Worm (Caenorhabditis elegans) whole organism, L4 larva: ENCODE results near the gene C51E3.9.

Source experiments
- Y105C5A.15 ChIP-seq: fragments of 200-800 bp; sonication (Bioruptor generic); IDR thresholded peaks from 2 replicates; pipeline ENCODE4 v1.3.6; 2022; ENCODE audit warnings: missing genetic modification characterization, missing compliant biosample characterization
- Y5F2A.4 ChIP-seq: fragments of 200-800 bp; sonication (Bioruptor generic); optimal IDR thresholded peaks from 2 replicates; lab custom pipeline; 2018; ENCODE audit warnings: mild to moderate bottlenecking, missing genetic modification characterization, missing compliant biosample characterization
- Y75B8A.6 ChIP-seq: fragments of 200-800 bp; sonication (Bioruptor generic); IDR thresholded peaks from 2 replicates; pipeline ENCODE4 v1.3.6; 2022; ENCODE audit warnings: missing genetic modification reagents, missing genetic modification characterization, missing compliant biosample characterization
- daf-8 ChIP-seq: fragments of 200-800 bp; sonication (Bioruptor generic); IDR thresholded peaks from 2 replicates; pipeline ENCODE4 v1.3.6; 2022; ENCODE audit warnings: missing genetic modification characterization, missing compliant biosample characterization
- fos-1 ChIP-seq: fragments of 150-350 bp; optimal IDR thresholded peaks from 2 replicates; lab custom pipeline; 2014; ENCODE audit warnings: missing biosample characterization, missing genetic modification characterization
- lsy-2 ChIP-seq, 2 experiments: fragments of 150-350 bp in 1 of 2; sonication (generic microtip) in 1 of 2; optimal IDR thresholded peaks; 2 replicates each; lab custom pipeline; 2014 to 2017; ENCODE audit warnings: missing biosample characterization in 2 of 2, missing genetic modification characterization in 2 of 2
- mdl-1 ChIP-seq, 2 experiments: fragments of 150-350 bp in 1 of 2; sonication (generic microtip) in 1 of 2; optimal IDR thresholded peaks; 2 replicates each; lab custom pipeline; 2014 to 2017; ENCODE audit warnings: missing biosample characterization in 2 of 2, missing genetic modification characterization in 2 of 2
- nhr-48 ChIP-seq: sonication (generic microtip); optimal IDR thresholded peaks from 2 replicates; lab custom pipeline; 2016; ENCODE audit warnings: mild to moderate bottlenecking, missing genetic modification characterization, missing compliant biosample characterization
- pha-4 ChIP-seq, 2 experiments: fragments of 150-350 bp in 1 of 2; fragments of 200-800 bp in 1 of 2; sonication (Bioruptor generic) in 1 of 2; IDR thresholded peaks in 1 of 2; optimal IDR thresholded peaks in 1 of 2; 2 replicates each; pipeline versions ENCODE4 v1.3.6 to Lab custom; 2014 to 2022; ENCODE audit warnings: missing genetic modification characterization in 2 of 2, missing genetic modification reagents in 2 of 2, missing biosample characterization in 1 of 2, missing compliant biosample characterization in 1 of 2
- skn-1 ChIP-seq: fragments of 150-350 bp; optimal IDR thresholded peaks from 2 replicates; lab custom pipeline; 2014; ENCODE audit warnings: missing biosample characterization, missing genetic modification characterization
- unc-130 ChIP-seq: sonication (generic microtip); optimal IDR thresholded peaks from 2 replicates; lab custom pipeline; 2016; ENCODE audit warnings: missing genetic modification reagents, missing genetic modification characterization, missing compliant biosample characterization
- unc-39 ChIP-seq: sonication (generic microtip); optimal IDR thresholded peaks from 2 replicates; lab custom pipeline; 2017; ENCODE audit warnings: missing biosample characterization, missing genetic modification characterization
- unc-62 ChIP-seq, 3 experiments: fragments of 150-350 bp in 1 of 3; sonication (generic microtip); optimal IDR thresholded peaks in 2 of 3; peaks in 1 of 3; 1 replicate in 1 of 3; 2 replicates in 2 of 3; lab custom pipeline; 2014 to 2017; ENCODE audit warnings: missing biosample characterization in 3 of 3, missing genetic modification characterization in 3 of 3, missing genetic modification reagents in 3 of 3, missing genotype in 1 of 3
- ztf-11 ChIP-seq: fragments of 150-350 bp; optimal IDR thresholded peaks from 2 replicates; lab custom pipeline; 2014; ENCODE audit warnings: missing biosample characterization, missing genetic modification characterization

- no peak for TF ChIP-seq daf-8 (GFP tag; lab: Robert Waterston, UW)
- no peak for TF ChIP-seq unc-62 (GFP tag; optimal IDR thresholded peaks at IDR 0.05 in 1 of 2; lab: Kevin White, UChicago)
- TF ChIP-seq unc-62 (tag; optimal IDR thresholded peaks at IDR 0.05; lab: Kevin White, UChicago), result no peak
- TF ChIP-seq nhr-48 (tag; lab: Kevin White, UChicago), result no peak
- TF ChIP-seq Y5F2A.4 (GFP tag; lab: Kevin White, UChicago), result no peak
- no peak for TF ChIP-seq fos-1 (tag; lab: Kevin White, UChicago)
- no peak for TF ChIP-seq Y105C5A.15 (GFP tag; lab: Robert Waterston, UW)
- TF ChIP-seq pha-4 (GFP tag; IDR thresholded peaks at IDR 0.05; lab: Robert Waterston, UW), result no peak
- no peak for TF ChIP-seq pha-4 (tag; optimal IDR thresholded peaks at IDR 0.05; lab: Kevin White, UChicago)
- no peak for TF ChIP-seq mdl-1 (tag; optimal IDR thresholded peaks at IDR 0.05; lab: Kevin White, UChicago)
- TF ChIP-seq unc-39 (tag; lab: Kevin White, UChicago), result no peak
- TF ChIP-seq skn-1 (tag; lab: Kevin White, UChicago), result no peak
- no peak for TF ChIP-seq unc-130
- TF ChIP-seq ztf-11 (tag; lab: Kevin White, UChicago), result no peak
- TF ChIP-seq lsy-2 (tag; optimal IDR thresholded peaks at IDR 0.05; lab: Kevin White, UChicago), result no peak
- TF ChIP-seq Y75B8A.6 (GFP tag; lab: Robert Waterston, UW), result no peak
These were observed 38.4 kb upstream of the C51E3.9 start, which contains the start of gene C08B6.11 for ce11 chrV:10107309-10107708.
